Fruit fly (Drosophila melanogaster) whole organism, embryonic: Measurements from ENCODE around the gene CG46397.

ENCODE experiments used
- ATbp ChIP-seq: fragments of 200-800 bp; sonication (Bioruptor generic); optimal IDR thresholded peaks from 2 replicates; lab custom pipeline; 2017; ENCODE audit warnings: missing biosample characterization, mild to moderate bottlenecking, missing genetic modification characterization, missing genetic modification reagents
- B-H1 ChIP-seq: fragments of 200-800 bp; sonication (Bioruptor generic); IDR thresholded peaks from 3 replicates; pipeline ENCODE4 v1.3.6; 2022; ENCODE audit warnings: missing biosample characterization, missing genetic modification characterization
- Bgb ChIP-seq: fragments of 200-800 bp; sonication (Bioruptor generic); IDR thresholded peaks from 2 replicates; pipeline ENCODE4 v1.3.6; 2022; ENCODE audit warnings: missing biosample characterization, missing genetic modification characterization; ENCODE audit not compliant: partially characterized antibody
- Bteb2 ChIP-seq: fragments of 200-800 bp; sonication (Bioruptor generic); optimal IDR thresholded peaks from 2 replicates; lab custom pipeline; 2016; ENCODE audit warnings: missing biosample characterization, missing genetic modification characterization
- CG12744 ChIP-seq: fragments of 200-800 bp; sonication (Bioruptor generic); optimal IDR thresholded peaks from 2 replicates; lab custom pipeline; 2016; ENCODE audit warnings: missing biosample characterization, missing genetic modification characterization
- CG13296 ChIP-seq: fragments of 200-800 bp; sonication (Bioruptor generic); optimal IDR thresholded peaks from 3 replicates; lab custom pipeline; 2018; ENCODE audit warnings: missing biosample characterization, mild to moderate bottlenecking, missing genetic modification characterization
- CG14014 ChIP-seq: fragments of 200-800 bp; sonication (Bioruptor generic); IDR thresholded peaks from 2 replicates; pipeline ENCODE4 v1.3.6; 2022; ENCODE audit warnings: missing biosample characterization, missing genetic modification characterization
- CG14965 ChIP-seq: fragments of 200-800 bp; sonication (Bioruptor generic); optimal IDR thresholded peaks from 2 replicates; lab custom pipeline; 2016; ENCODE audit warnings: missing biosample characterization, missing genetic modification characterization, borderline replicate concordance
- CG15696 ChIP-seq: fragments of 200-800 bp; sonication (Bioruptor generic); optimal IDR thresholded peaks from 2 replicates; lab custom pipeline; 2019; ENCODE audit warnings: missing biosample characterization, mild to moderate bottlenecking, missing genetic modification characterization, moderate library complexity
- CG16863 ChIP-seq: fragments of 200-800 bp; sonication (Bioruptor generic); optimal IDR thresholded peaks from 3 replicates; lab custom pipeline; 2016; ENCODE audit warnings: missing biosample characterization, missing genetic modification characterization
- CG17328 ChIP-seq: fragments of 200-800 bp; sonication (Bioruptor generic); IDR thresholded peaks from 2 replicates; pipeline ENCODE4 v1.3.6; 2022; ENCODE audit warnings: missing biosample characterization, missing genetic modification characterization
- CG3065 ChIP-seq: fragments of 200-800 bp; sonication (Bioruptor generic); optimal IDR thresholded peaks from 2 replicates; lab custom pipeline; 2016; ENCODE audit warnings: missing biosample characterization, missing genetic modification characterization
- CG32532 ChIP-seq: fragments of 200-800 bp; sonication (Bioruptor generic); IDR thresholded peaks from 2 replicates; pipeline ENCODE4 v1.3.6; 2022; ENCODE audit warnings: missing biosample characterization, missing genetic modification characterization
- CG32767 ChIP-seq: fragments of 200-800 bp; sonication (Bioruptor generic); IDR thresholded peaks from 2 replicates; pipeline ENCODE4 v1.3.6; 2022; ENCODE audit warnings: missing biosample characterization, missing genetic modification characterization
- CG6813 ChIP-seq: fragments of 200-800 bp; sonication (Bioruptor generic); optimal IDR thresholded peaks from 2 replicates; lab custom pipeline; 2017; ENCODE audit warnings: missing biosample characterization, missing genetic modification characterization, mild to moderate bottlenecking, moderate library complexity, missing genetic modification reagents
- CG7357 ChIP-seq: fragments of 200-800 bp; sonication (Bioruptor generic); IDR thresholded peaks from 3 replicates; pipeline ENCODE4 v1.3.6; 2022; ENCODE audit warnings: missing biosample characterization, missing genetic modification characterization
- CG8089 ChIP-seq: fragments of 200-800 bp; sonication (Bioruptor generic); optimal IDR thresholded peaks from 3 replicates; lab custom pipeline; 2016; ENCODE audit warnings: missing biosample characterization, missing genetic modification characterization
- Camta ChIP-seq: fragments of 200-800 bp; sonication (Bioruptor generic); optimal IDR thresholded peaks from 2 replicates; lab custom pipeline; 2016; ENCODE audit warnings: missing biosample characterization, missing genetic modification characterization
- ERR ChIP-seq: fragments of 200-800 bp; sonication (Bioruptor generic); optimal IDR thresholded peaks from 2 replicates; lab custom pipeline; 2016; ENCODE audit warnings: missing biosample characterization, missing genetic modification characterization
- GATAe ChIP-seq: fragments of 200-800 bp; sonication (Bioruptor generic); conservative IDR thresholded peaks from 2 replicates; pipeline ENCODE4 v1.3.6; 2022; ENCODE audit warnings: missing biosample characterization, missing genetic modification characterization
- Hey ChIP-seq: fragments of 200-800 bp; sonication (Bioruptor generic); optimal IDR thresholded peaks from 3 replicates; lab custom pipeline; 2018; ENCODE audit warnings: missing biosample characterization, mild to moderate bottlenecking, missing genetic modification characterization
- HmgD ChIP-seq: fragments of 200-800 bp; sonication (Bioruptor generic); optimal IDR thresholded peaks from 3 replicates; lab custom pipeline; 2016; ENCODE audit warnings: missing biosample characterization, missing genetic modification characterization
- Lhr ChIP-seq: fragments of 200-800 bp; sonication (Bioruptor generic); optimal IDR thresholded peaks from 3 replicates; lab custom pipeline; 2017; ENCODE audit warnings: mild to moderate bottlenecking, missing biosample characterization, missing genetic modification reagents, missing genetic modification characterization
- Myb ChIP-seq: fragments of 200-800 bp; sonication (Bioruptor generic); optimal IDR thresholded peaks from 2 replicates; lab custom pipeline; 2016; ENCODE audit warnings: missing biosample characterization, missing genetic modification characterization
- Opbp ChIP-seq: fragments of 200-800 bp; sonication (Bioruptor generic); IDR thresholded peaks from 3 replicates; pipeline ENCODE4 v1.3.6; 2022; ENCODE audit warnings: missing biosample characterization, missing genetic modification characterization; ENCODE audit not compliant: partially characterized antibody
- Ptx1 ChIP-seq: fragments of 200-800 bp; sonication (Bioruptor generic); IDR thresholded peaks from 2 replicates; pipeline ENCODE4 v1.3.6; 2022; ENCODE audit warnings: missing biosample characterization, missing genetic modification characterization
- Sox100B ChIP-seq: fragments of 200-800 bp; sonication (Bioruptor generic); optimal IDR thresholded peaks from 3 replicates; lab custom pipeline; 2018; ENCODE audit warnings: missing biosample characterization, mild to moderate bottlenecking, missing genetic modification characterization
- Stat92E ChIP-seq, 3 experiments: fragments of >200 bp in 2 of 3; fragments of 200-800 bp in 1 of 3; sonication (Bioruptor generic) in 1 of 3; optimal IDR thresholded peaks; 2 replicates each; lab custom pipeline; 2017 to 2019; ENCODE audit warnings: missing biosample characterization in 3 of 3, missing genetic modification characterization in 3 of 3, mild to moderate bottlenecking in 1 of 3, moderate library complexity in 1 of 3
- ap ChIP-seq: fragments of 200-800 bp; sonication (Bioruptor generic); IDR thresholded peaks from 2 replicates; pipeline ENCODE4 v1.3.6; 2022; ENCODE audit warnings: missing biosample characterization, missing genetic modification characterization
- bsh ChIP-seq, 2 experiments: fragments of 200-800 bp; sonication (Bioruptor generic); optimal IDR thresholded peaks; 2 replicates each; lab custom pipeline; 2017 to 2018; ENCODE audit warnings: mild to moderate bottlenecking in 2 of 2, missing biosample characterization in 2 of 2, missing genetic modification characterization in 2 of 2, moderate library complexity in 1 of 2
- cas ChIP-seq: fragments of 200-800 bp; sonication (Bioruptor generic); IDR thresholded peaks from 2 replicates; pipeline ENCODE4 v1.3.6; 2022; ENCODE audit warnings: missing biosample characterization, missing genetic modification characterization
- crc ChIP-seq: fragments of 200-800 bp; sonication (Bioruptor generic); optimal IDR thresholded peaks from 2 replicates; lab custom pipeline; 2016; ENCODE audit warnings: missing biosample characterization, missing genetic modification characterization
- crp ChIP-seq, 2 experiments: fragments of 200-800 bp; sonication (Bioruptor generic); optimal IDR thresholded peaks; 2 replicates in 1 of 2; 3 replicates in 1 of 2; lab custom pipeline; 2017; ENCODE audit warnings: missing biosample characterization in 2 of 2, missing genetic modification characterization in 2 of 2, mild to moderate bottlenecking in 1 of 2, moderate library complexity in 1 of 2
- dati ChIP-seq: fragments of 200-800 bp; sonication (Bioruptor generic); IDR thresholded peaks from 2 replicates; pipeline ENCODE4 v1.3.6; 2022; ENCODE audit warnings: missing biosample characterization, missing genetic modification characterization
- dmrt99B ChIP-seq: fragments of 200-800 bp; sonication (Bioruptor generic); optimal IDR thresholded peaks from 2 replicates; lab custom pipeline; 2018; ENCODE audit warnings: missing biosample characterization, mild to moderate bottlenecking, missing genetic modification characterization, moderate library complexity
- ems ChIP-seq: fragments of 200-800 bp; sonication (Bioruptor generic); optimal IDR thresholded peaks from 3 replicates; lab custom pipeline; 2016; ENCODE audit warnings: missing biosample characterization, missing genetic modification characterization
- eyg ChIP-seq: fragments of 200-800 bp; sonication (Bioruptor generic); optimal IDR thresholded peaks from 3 replicates; lab custom pipeline; 2016; ENCODE audit warnings: missing biosample characterization, missing genetic modification characterization
- fd102C ChIP-seq: fragments of 200-800 bp; sonication (Bioruptor generic); optimal IDR thresholded peaks from 2 replicates; lab custom pipeline; 2018; ENCODE audit warnings: missing biosample characterization, mild to moderate bottlenecking, missing genetic modification characterization, moderate library complexity
- gem ChIP-seq: fragments of 200-800 bp; sonication (Bioruptor generic); optimal IDR thresholded peaks from 2 replicates; lab custom pipeline; 2019; ENCODE audit warnings: missing biosample characterization, mild to moderate bottlenecking, missing genetic modification characterization, moderate library complexity
- gsb ChIP-seq: fragments of 200-800 bp; sonication (Bioruptor generic); IDR thresholded peaks from 2 replicates; pipeline ENCODE4 v1.3.6; 2022; ENCODE audit warnings: missing biosample characterization, missing genetic modification characterization
- ham ChIP-seq: fragments of 200-800 bp; sonication (Bioruptor generic); IDR thresholded peaks from 2 replicates; pipeline ENCODE4 v1.3.6; 2022; ENCODE audit warnings: missing biosample characterization, missing genetic modification characterization
- her ChIP-seq: fragments of 200-800 bp; sonication (Bioruptor generic); optimal IDR thresholded peaks from 2 replicates; lab custom pipeline; 2016; ENCODE audit warnings: missing biosample characterization, missing genetic modification characterization
- lab ChIP-seq: fragments of 200-800 bp; sonication (Bioruptor generic); optimal IDR thresholded peaks from 3 replicates; lab custom pipeline; 2017; ENCODE audit warnings: missing biosample characterization, missing genetic modification characterization, mild to moderate bottlenecking, moderate library complexity, missing genetic modification reagents
- luna ChIP-seq: fragments of 200-800 bp; sonication (Bioruptor generic); optimal IDR thresholded peaks from 2 replicates; lab custom pipeline; 2016; ENCODE audit warnings: missing biosample characterization, missing genetic modification characterization
- otp ChIP-seq: fragments of 200-800 bp; sonication (Bioruptor generic); IDR thresholded peaks from 3 replicates; pipeline ENCODE4, ENCODE4 v1.3.6; 2022; ENCODE audit warnings: missing biosample characterization, missing genetic modification characterization
- pho ChIP-seq: fragments of 200-800 bp; sonication (Bioruptor generic); optimal IDR thresholded peaks from 2 replicates; lab custom pipeline; 2016; ENCODE audit warnings: missing biosample characterization, missing genetic modification characterization
- sc ChIP-seq, 3 experiments: fragments of >200 bp in 2 of 3; fragments of 200-800 bp in 1 of 3; sonication (Bioruptor generic) in 1 of 3; optimal IDR thresholded peaks; 2 replicates in 2 of 3; 3 replicates in 1 of 3; lab custom pipeline; 2017; ENCODE audit warnings: mild to moderate bottlenecking in 1 of 3, missing biosample characterization in 1 of 3, missing genetic modification characterization in 1 of 3, missing genetic modification reagents in 1 of 3
- scrt ChIP-seq: fragments of 200-800 bp; sonication (Bioruptor generic); optimal IDR thresholded peaks from 2 replicates; lab custom pipeline; 2018; ENCODE audit warnings: missing biosample characterization, mild to moderate bottlenecking, missing genetic modification characterization, moderate library complexity
- slou ChIP-seq: fragments of 200-800 bp; sonication (Bioruptor generic); optimal IDR thresholded peaks from 3 replicates; lab custom pipeline; 2016; ENCODE audit warnings: missing biosample characterization, missing genetic modification characterization
- stc ChIP-seq: fragments of 200-800 bp; sonication (Bioruptor generic); IDR thresholded peaks from 2 replicates; pipeline ENCODE4 v1.3.6; 2022; ENCODE audit warnings: missing biosample characterization, missing genetic modification characterization
- z ChIP-seq: fragments of 200-800 bp; sonication (Bioruptor generic); IDR thresholded peaks from 3 replicates; pipeline ENCODE4 v1.3.6; 2022; ENCODE audit warnings: missing biosample characterization, missing genetic modification characterization

Gene CG46397

dm6 chr2L:8943110-8943509 lies 4.0 kb upstream of the CG46397 start, which contains the start of gene CG9515 (continued):
- TF ChIP-seq CG6813 (GFP tag; lab: Kevin White, UChicago) = no peak
- TF ChIP-seq Sox100B = no peak
- TF ChIP-seq cas (GFP tag; lab: Robert Waterston, UW) = no peak
- no peak for TF ChIP-seq crc
- no peak for TF ChIP-seq fd102C (GFP tag; lab: Kevin White, UChicago)
- 0 out of 2 replicates have a peak, but pooled peaks have one; percentile 8 for TF ChIP-seq CG32532 (GFP tag; lab: Robert Waterston, UW)
- TF ChIP-seq CG17328 (GFP tag; lab: Robert Waterston, UW) = no peak
- TF ChIP-seq bsh (GFP tag; optimal IDR thresholded peaks at IDR 0.05; lab: Kevin White, UChicago) = no peak
- no peak for TF ChIP-seq ERR
- TF ChIP-seq luna (GFP tag; lab: Kevin White, UChicago) = no peak
- no peak for TF ChIP-seq ems (GFP tag; lab: Kevin White, UChicago)
- TF ChIP-seq CG15696 (tag; lab: Kevin White, UChicago) = no peak
- TF ChIP-seq stc (GFP tag; lab: Robert Waterston, UW) = no peak
- no peak for TF ChIP-seq slou (GFP tag; lab: Kevin White, UChicago)
- TF ChIP-seq crp (GFP tag; optimal IDR thresholded peaks at IDR 0.05; lab: Kevin White, UChicago) = peak; percentile 37 to 85
- TF ChIP-seq Bteb2 (GFP tag; lab: Kevin White, UChicago) = no peak
- TF ChIP-seq eyg (GFP tag; lab: Kevin White, UChicago) = no peak
- no peak for TF ChIP-seq CG3065 (GFP tag; lab: Kevin White, UChicago)
- no peak for TF ChIP-seq Camta
- peak; percentile 80 for TF ChIP-seq Myb
- TF ChIP-seq GATAe = no peak
- no peak for TF ChIP-seq otp (GFP tag; lab: Robert Waterston, UW)
- no peak; the same call in 1 of the 2 replicates for TF ChIP-seq CG14014 (GFP tag; lab: Robert Waterston, UW)
- no peak for TF ChIP-seq CG13296 (GFP tag; lab: Kevin White, UChicago)
- TF ChIP-seq her (GFP tag; lab: Kevin White, UChicago) = no peak
- no peak for TF ChIP-seq lab (GFP tag; lab: Kevin White, UChicago)
- no peak for TF ChIP-seq pho (GFP tag; lab: Kevin White, UChicago)
- TF ChIP-seq ham (GFP tag; lab: Robert Waterston, UW) = no peak
- peak; percentile 86 for TF ChIP-seq Opbp (GFP tag; lab: Robert Waterston, UW)
- TF ChIP-seq CG7357 (GFP tag; lab: Robert Waterston, UW) = no peak
- no peak for TF ChIP-seq dati (GFP tag; lab: Robert Waterston, UW)
- TF ChIP-seq Lhr (GFP tag; lab: Kevin White, UChicago) = peak; percentile 20
- TF ChIP-seq z = no peak
- no peak for TF ChIP-seq dmrt99B (tag; lab: Kevin White, UChicago)
- TF ChIP-seq gsb = no peak
- TF ChIP-seq gem (tag; lab: Kevin White, UChicago) = no peak
- TF ChIP-seq Bgb = peak; percentile 95
- TF ChIP-seq CG32767 (GFP tag; lab: Robert Waterston, UW) = no peak
- no peak for TF ChIP-seq CG12744
- TF ChIP-seq ATbp (GFP tag; lab: Kevin White, UChicago) = no peak
- no peak for TF ChIP-seq sc (optimal IDR thresholded peaks at IDR 0.05; lab: Kevin White, UChicago)
- no peak for TF ChIP-seq sc (GFP tag; optimal IDR thresholded peaks at IDR 0.05; lab: Kevin White, UChicago)
- no peak for TF ChIP-seq Hey (tag; lab: Kevin White, UChicago)
- TF ChIP-seq HmgD (GFP tag; lab: Kevin White, UChicago) = no peak
- TF ChIP-seq CG16863 (GFP tag; lab: Kevin White, UChicago) = no peak
- no peak for TF ChIP-seq ap (GFP tag; lab: Robert Waterston, UW)
- no peak for TF ChIP-seq CG8089 (GFP tag; lab: Kevin White, UChicago)
- TF ChIP-seq Stat92E (GFP tag; optimal IDR thresholded peaks at IDR 0.05; lab: Kevin White, UChicago) = no peak
- no peak for TF ChIP-seq B-H1 (GFP tag; lab: Robert Waterston, UW)
- no peak for TF ChIP-seq Ptx1 (GFP tag; lab: Robert Waterston, UW)
- no peak for TF ChIP-seq CG14965 (GFP tag; lab: Kevin White, UChicago)
- TF ChIP-seq scrt = no peak
